Fruit fly (Drosophila melanogaster) whole organism, pupa: ENCODE measurements around the gene CG33124.
A peak's percentile ranks its signal among the peaks of the same experiment; 100 is the strongest.

Experiments used
- CG10348 ChIP-seq: fragments of 200-800 bp; sonication (Bioruptor generic); IDR thresholded peaks from 2 replicates; pipeline ENCODE4 v1.3.6; 2022; ENCODE audit warnings: missing biosample characterization, missing genetic modification characterization
- CG12605 ChIP-seq: fragments of 200-800 bp; sonication (Bioruptor generic); IDR thresholded peaks from 2 replicates; pipeline ENCODE4 v1.3.6; 2022; ENCODE audit warnings: missing biosample characterization, missing genetic modification characterization
- CG13204 ChIP-seq: fragments of 200-800 bp; sonication (Bioruptor generic); optimal IDR thresholded peaks from 2 replicates; lab custom pipeline; 2018; ENCODE audit warnings: missing biosample characterization, mild to moderate bottlenecking, missing genetic modification characterization, moderate library complexity
- CG14655 ChIP-seq: fragments of 200-800 bp; sonication (Bioruptor generic); optimal IDR thresholded peaks from 3 replicates; lab custom pipeline; 2017; ENCODE audit warnings: mild to moderate bottlenecking, missing biosample characterization, missing genetic modification reagents, missing genetic modification characterization
- CG15710 ChIP-seq: fragments of 200-800 bp; sonication (Bioruptor generic); optimal IDR thresholded peaks from 2 replicates; lab custom pipeline; 2018; ENCODE audit warnings: missing biosample characterization, mild to moderate bottlenecking, missing genetic modification characterization, moderate library complexity
- CG17806 ChIP-seq: fragments of 200-800 bp; sonication (Bioruptor generic); optimal IDR thresholded peaks from 2 replicates; lab custom pipeline; 2018; ENCODE audit warnings: missing biosample characterization, mild to moderate bottlenecking, missing genetic modification characterization, moderate library complexity
- CG32121 ChIP-seq: fragments of 200-800 bp; sonication (Bioruptor generic); IDR thresholded peaks from 2 replicates; pipeline ENCODE4 v1.3.6; 2022; ENCODE audit warnings: missing biosample characterization, missing genetic modification characterization
- CG34367 ChIP-seq: fragments of 200-800 bp; sonication (Bioruptor generic); optimal IDR thresholded peaks from 2 replicates; lab custom pipeline; 2018; ENCODE audit warnings: missing biosample characterization, mild to moderate bottlenecking, missing genetic modification characterization
- CG4496 ChIP-seq: fragments of 200-800 bp; sonication (Bioruptor generic); IDR thresholded peaks from 3 replicates; pipeline ENCODE4 v1.3.6; 2022; ENCODE audit warnings: missing biosample characterization, missing genetic modification characterization
- CG8159 ChIP-seq: fragments of 200-800 bp; sonication (Bioruptor generic); optimal IDR thresholded peaks from 3 replicates; lab custom pipeline; 2018; ENCODE audit warnings: missing biosample characterization, mild to moderate bottlenecking, missing genetic modification characterization, moderate library complexity
- CG8301 ChIP-seq: fragments of 200-800 bp; sonication (Bioruptor generic); optimal IDR thresholded peaks from 2 replicates; lab custom pipeline; 2018; ENCODE audit warnings: missing biosample characterization, mild to moderate bottlenecking, missing genetic modification characterization
- CG9948 ChIP-seq: fragments of 200-800 bp; sonication (Bioruptor generic); optimal IDR thresholded peaks from 2 replicates; lab custom pipeline; 2018; ENCODE audit warnings: missing biosample characterization, mild to moderate bottlenecking, missing genetic modification characterization, moderate library complexity
- D1 ChIP-seq: fragments of 200-800 bp; sonication (Bioruptor generic); optimal IDR thresholded peaks from 2 replicates; lab custom pipeline; 2018; ENCODE audit warnings: missing biosample characterization, mild to moderate bottlenecking, missing genetic modification characterization, moderate library complexity
- EcR ChIP-seq: fragments of 200-800 bp; sonication (Bioruptor generic); optimal IDR thresholded peaks from 3 replicates; lab custom pipeline; 2019; ENCODE audit warnings: missing biosample characterization, missing genetic modification characterization, mild to moderate bottlenecking, moderate library complexity, missing genetic modification reagents
- Ets98B ChIP-seq: fragments of 200-800 bp; sonication (Bioruptor generic); IDR thresholded peaks from 2 replicates; pipeline ENCODE4 v1.3.6; 2022; ENCODE audit warnings: missing biosample characterization, missing genetic modification characterization
- Pif1A ChIP-seq: fragments of 200-800 bp; sonication (Bioruptor generic); optimal IDR thresholded peaks from 3 replicates; lab custom pipeline; 2016; ENCODE audit warnings: missing biosample characterization, missing genetic modification characterization
- Pif1B ChIP-seq: fragments of 200-800 bp; sonication (Bioruptor generic); optimal IDR thresholded peaks from 3 replicates; lab custom pipeline; 2016; ENCODE audit warnings: missing biosample characterization, missing genetic modification characterization
- Snoo ChIP-seq: fragments of 200-800 bp; sonication (Bioruptor generic); optimal IDR thresholded peaks from 3 replicates; lab custom pipeline; 2017; ENCODE audit warnings: missing biosample characterization, mild to moderate bottlenecking, missing genetic modification characterization, inconsistent platforms
- fd96Ca ChIP-seq: fragments of 200-800 bp; sonication (Bioruptor generic); IDR thresholded peaks from 3 replicates; pipeline ENCODE4 v1.3.6; 2022; ENCODE audit warnings: missing biosample characterization, missing genetic modification characterization
- gl ChIP-seq: fragments of 200-800 bp; sonication (Bioruptor generic); optimal IDR thresholded peaks from 2 replicates; lab custom pipeline; 2018; ENCODE audit warnings: missing biosample characterization, mild to moderate bottlenecking, missing genetic modification characterization
- rn ChIP-seq: fragments of 200-800 bp; sonication (Bioruptor generic); IDR thresholded peaks from 2 replicates; pipeline ENCODE4 v1.3.6; 2022; ENCODE audit warnings: missing biosample characterization, missing genetic modification characterization

The CG33124 gene

DNA sequence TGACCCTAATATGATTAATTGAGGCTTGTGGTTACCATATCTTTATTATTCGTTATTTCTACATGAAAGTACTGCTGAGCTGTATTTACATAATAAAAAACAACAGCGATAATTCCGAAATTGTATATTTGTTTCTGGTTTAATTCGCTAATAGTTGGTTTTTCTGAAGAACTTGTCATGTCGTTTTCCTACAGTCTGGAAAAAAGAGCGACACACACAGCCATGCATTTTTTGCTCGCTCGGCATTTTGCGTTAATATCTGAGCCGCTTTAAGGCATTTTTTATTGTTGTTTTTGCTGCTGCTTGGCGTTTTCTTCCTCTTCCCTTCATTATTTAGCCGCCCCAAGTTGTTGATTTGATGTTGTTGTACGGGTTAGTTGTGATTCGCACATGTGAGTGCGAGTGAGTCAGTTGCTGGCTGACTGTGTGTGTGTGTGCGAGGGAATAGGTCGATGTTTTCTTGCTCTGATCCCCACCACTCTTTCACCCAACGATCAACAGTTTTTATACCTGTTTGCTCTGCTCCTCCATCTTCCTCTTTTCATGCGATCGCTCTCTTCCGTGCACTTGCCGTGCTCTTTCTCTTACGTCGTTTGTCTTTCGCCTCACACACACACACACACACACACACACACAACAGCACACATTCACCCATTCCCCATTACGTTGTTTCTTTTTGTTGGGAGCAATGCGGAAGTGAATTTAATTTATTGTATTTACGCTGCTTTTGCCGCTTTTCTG lies 33.6 kb downstream of the CG33124 start:
- peak; percentile 23 for TF ChIP-seq CG14655
- TF ChIP-seq Pif1A (GFP tag; lab: Kevin White, UChicago): peak; percentile 19
- TF ChIP-seq CG10348 (GFP tag; lab: Robert Waterston, UW): no peak
- peak; percentile 86 for TF ChIP-seq CG13204
- TF ChIP-seq gl (tag; lab: Kevin White, UChicago): no peak
- peak; percentile 94 for TF ChIP-seq EcR (GFP tag; lab: Kevin White, UChicago)
- no peak for TF ChIP-seq D1 (tag; lab: Kevin White, UChicago)
- TF ChIP-seq fd96Ca: 0 out of 3 replicates have a peak, but pooled peaks have one; percentile 26
- TF ChIP-seq CG8159 (tag; lab: Kevin White, UChicago): peak; percentile 15
- peak; percentile 32 for TF ChIP-seq CG17806 (tag; lab: Kevin White, UChicago)
- no peak for TF ChIP-seq CG34367 (tag; lab: Kevin White, UChicago)
- peak; percentile 49; the same call in 2 of the 3 replicates for TF ChIP-seq CG4496 (GFP tag; lab: Robert Waterston, UW)
- no peak; the same call in 1 of the 2 replicates for TF ChIP-seq Ets98B (GFP tag; lab: Robert Waterston, UW)
- TF ChIP-seq rn (GFP tag; lab: Robert Waterston, UW): 0 out of 2 replicates have a peak, but pooled peaks have one; percentile 49
- TF ChIP-seq CG15710 (tag; lab: Kevin White, UChicago): peak; percentile 35
- peak; percentile 46 for TF ChIP-seq CG9948 (tag; lab: Kevin White, UChicago)
- TF ChIP-seq CG32121 (GFP tag; lab: Robert Waterston, UW): peak; percentile 37; the same call in 1 of the 2 replicates
- peak; percentile 3 for TF ChIP-seq Snoo (tag; lab: Kevin White, UChicago)
- TF ChIP-seq Pif1B: peak; percentile 58
- TF ChIP-seq CG8301 (tag; lab: Kevin White, UChicago): no peak
- TF ChIP-seq CG12605: peak; percentile 46

DNA sequence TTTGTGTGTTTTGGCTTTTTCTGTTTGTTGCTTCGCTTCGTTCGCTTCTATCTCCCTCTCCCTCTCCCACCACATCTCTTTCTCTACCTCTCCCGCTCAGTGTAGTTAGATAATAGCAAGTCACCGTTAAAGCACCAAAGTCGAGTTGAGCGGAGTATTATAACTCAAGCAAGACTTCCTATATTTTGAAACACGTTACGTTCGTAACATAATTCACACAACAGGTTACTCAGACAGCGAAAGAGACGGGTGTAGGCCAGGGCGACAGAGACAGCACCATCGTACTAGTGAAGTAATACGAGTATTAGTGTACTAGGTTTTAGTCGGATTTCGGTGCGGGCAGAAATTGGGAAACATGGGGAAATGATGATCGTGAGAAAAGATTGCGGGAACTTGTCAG lies 35.3 kb downstream of the CG33124 start:
- TF ChIP-seq Pif1B (no peak), CG32121 (GFP tag; lab: Robert Waterston, UW) (no peak), CG8301 (tag; lab: Kevin White, UChicago) (no peak), CG13204 (no peak), Ets98B (GFP tag; lab: Robert Waterston, UW) (no peak), CG10348 (GFP tag; lab: Robert Waterston, UW) (no peak), Snoo (tag; lab: Kevin White, UChicago) (no peak), Pif1A (GFP tag; lab: Kevin White, UChicago) (no peak), CG8159 (tag; lab: Kevin White, UChicago) (no peak), gl (tag; lab: Kevin White, UChicago) (no peak), EcR (GFP tag; lab: Kevin White, UChicago) (no peak)

DNA sequence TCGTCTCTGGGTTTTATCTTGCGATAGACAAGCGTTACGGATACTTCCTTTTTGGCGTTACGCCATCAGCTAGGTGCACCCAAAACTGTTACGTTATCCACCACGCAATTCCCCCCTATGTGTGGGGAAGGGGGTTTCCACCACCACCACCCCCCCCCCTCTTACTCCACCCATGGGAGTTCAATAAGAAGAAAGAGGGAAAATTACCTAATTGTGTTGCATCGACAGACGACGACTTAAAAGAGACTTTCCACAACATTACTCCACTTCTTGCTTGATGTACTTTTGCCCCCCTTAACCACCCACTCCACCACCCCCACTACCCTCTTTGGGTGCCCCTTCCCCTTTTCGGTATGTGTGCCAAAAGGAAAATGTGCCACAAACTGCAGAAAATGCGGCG lies 35.7 kb downstream of the CG33124 start:
- TF ChIP-seq CG17806 (tag; lab: Kevin White, UChicago) (no peak), fd96Ca (no peak), CG32121 (GFP tag; lab: Robert Waterston, UW) (no peak), CG9948 (tag; lab: Kevin White, UChicago) (no peak), CG34367 (tag; lab: Kevin White, UChicago) (no peak), rn (GFP tag; lab: Robert Waterston, UW) (no peak), EcR (GFP tag; lab: Kevin White, UChicago) (no peak), CG10348 (GFP tag; lab: Robert Waterston, UW) (no peak), CG13204 (no peak), Pif1B (no peak), CG15710 (tag; lab: Kevin White, UChicago) (no peak), CG8159 (tag; lab: Kevin White, UChicago) (no peak), CG14655 (no peak), Ets98B (GFP tag; lab: Robert Waterston, UW) (no peak), CG4496 (GFP tag; lab: Robert Waterston, UW) (no peak), Pif1A (GFP tag; lab: Kevin White, UChicago) (no peak), gl (tag; lab: Kevin White, UChicago) (no peak)

DNA sequence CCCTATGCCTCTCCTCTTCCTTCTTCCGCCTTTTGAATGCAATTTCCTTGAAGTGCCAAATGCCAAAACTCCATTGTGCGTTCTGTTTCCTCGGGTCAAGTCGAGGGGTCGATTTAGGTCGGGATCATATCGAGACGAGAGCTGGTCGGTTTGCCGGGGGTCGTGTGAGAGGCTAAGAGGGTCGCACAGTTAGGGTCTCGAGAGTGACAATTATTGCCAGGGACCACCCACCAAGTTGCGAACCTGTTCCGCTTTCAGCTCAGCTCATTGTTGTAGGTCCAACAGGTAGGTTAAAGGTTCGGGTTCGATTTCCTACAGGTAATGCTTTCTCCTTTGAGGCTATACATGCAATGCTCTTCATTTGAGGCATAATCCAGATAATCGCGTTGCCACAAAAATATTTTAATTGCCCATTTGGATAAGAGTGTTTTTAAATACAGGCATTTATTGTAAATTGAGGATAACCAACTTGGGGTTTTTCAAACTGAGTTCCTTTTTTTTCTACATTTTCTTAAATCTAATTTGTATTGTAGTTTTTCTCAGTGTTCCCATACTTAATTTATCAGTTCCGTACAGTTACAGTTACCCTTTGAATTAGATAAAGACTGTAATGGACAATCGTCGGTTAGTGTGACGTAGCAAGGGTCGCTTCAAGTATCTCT lies 36.3 kb downstream of the CG33124 start:
- TF ChIP-seq Ets98B (GFP tag; lab: Robert Waterston, UW): no peak
- no peak for TF ChIP-seq CG8301 (tag; lab: Kevin White, UChicago)
- TF ChIP-seq CG14655: no peak
- TF ChIP-seq CG15710 (tag; lab: Kevin White, UChicago): no peak
- no peak for TF ChIP-seq CG8159 (tag; lab: Kevin White, UChicago)
- no peak for TF ChIP-seq CG17806 (tag; lab: Kevin White, UChicago)
- no peak for TF ChIP-seq CG34367 (tag; lab: Kevin White, UChicago)
- no peak for TF ChIP-seq gl (tag; lab: Kevin White, UChicago)
- no peak for TF ChIP-seq Pif1A (GFP tag; lab: Kevin White, UChicago)
- no peak for TF ChIP-seq EcR (GFP tag; lab: Kevin White, UChicago)

DNA sequence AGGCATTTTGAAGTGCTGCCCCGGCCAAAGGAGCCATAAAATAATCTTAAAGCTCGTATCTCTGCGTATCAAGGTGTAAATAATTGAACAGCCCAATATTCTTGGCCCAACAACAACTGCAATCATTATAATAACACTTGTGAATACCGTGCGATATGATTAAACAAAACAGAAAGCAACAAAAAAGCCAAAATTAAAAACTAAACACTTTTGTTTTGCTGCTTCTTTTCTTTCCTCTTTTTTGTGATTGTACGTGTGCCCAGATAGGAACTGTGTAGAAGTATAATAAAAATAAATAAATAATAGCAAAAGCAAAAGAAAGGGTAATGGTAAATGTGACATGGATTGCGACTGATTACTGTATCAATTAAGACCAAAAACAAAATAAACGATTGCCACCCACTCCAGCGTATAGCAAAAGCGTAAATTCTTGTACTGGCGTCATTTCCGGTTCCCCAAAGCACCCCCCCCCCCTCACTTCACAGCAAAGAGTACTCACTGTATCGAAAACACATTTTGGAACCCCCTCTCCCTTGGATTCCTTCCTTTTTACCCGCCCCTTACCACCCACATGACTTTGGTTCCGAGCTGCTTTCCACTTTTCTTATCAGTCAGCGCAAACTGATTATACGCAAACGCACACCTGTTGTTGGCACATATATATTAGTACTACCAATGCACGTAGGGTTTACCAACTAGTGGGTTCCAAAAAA lies 37.4 kb downstream of the CG33124 start:
- no peak for TF ChIP-seq CG15710 (tag; lab: Kevin White, UChicago)
- no peak for TF ChIP-seq CG4496 (GFP tag; lab: Robert Waterston, UW)
- TF ChIP-seq CG12605: no peak
- no peak for TF ChIP-seq Pif1A (GFP tag; lab: Kevin White, UChicago)
- no peak for TF ChIP-seq CG17806 (tag; lab: Kevin White, UChicago)
- no peak for TF ChIP-seq Pif1B
- TF ChIP-seq gl (tag; lab: Kevin White, UChicago): no peak
- no peak for TF ChIP-seq CG10348 (GFP tag; lab: Robert Waterston, UW)
- no peak for TF ChIP-seq D1 (tag; lab: Kevin White, UChicago)
- TF ChIP-seq fd96Ca: no peak
- no peak for TF ChIP-seq Snoo (tag; lab: Kevin White, UChicago)
- TF ChIP-seq CG13204: no peak
- TF ChIP-seq CG8159 (tag; lab: Kevin White, UChicago): no peak
- TF ChIP-seq CG32121 (GFP tag; lab: Robert Waterston, UW): no peak
- no peak for TF ChIP-seq rn (GFP tag; lab: Robert Waterston, UW)
- no peak for TF ChIP-seq CG8301 (tag; lab: Kevin White, UChicago)
- TF ChIP-seq Ets98B (GFP tag; lab: Robert Waterston, UW): no peak
- no peak for TF ChIP-seq CG34367 (tag; lab: Kevin White, UChicago)
- TF ChIP-seq EcR (GFP tag; lab: Kevin White, UChicago): no peak
